Fruit fly (Drosophila melanogaster) whole organism, embryonic: ENCODE measurements around the gene ATPsynD.

Experiments used
- CG10431 ChIP-seq: fragments of 200-800 bp; sonication (Bioruptor generic); optimal IDR thresholded peaks from 3 replicates; lab custom pipeline; 2018; ENCODE audit warnings: missing biosample characterization, mild to moderate bottlenecking, missing genetic modification characterization
- CG12744 ChIP-seq: fragments of 200-800 bp; sonication (Bioruptor generic); optimal IDR thresholded peaks from 2 replicates; lab custom pipeline; 2016; ENCODE audit warnings: missing biosample characterization, missing genetic modification characterization
- CG34224 ChIP-seq: fragments of 200-800 bp; sonication (Bioruptor generic); IDR thresholded peaks from 3 replicates; pipeline ENCODE4 v1.3.6; 2022; ENCODE audit warnings: missing biosample characterization, missing genetic modification characterization; ENCODE audit not compliant: partially characterized antibody
- CG34422 ChIP-seq: fragments of 200-800 bp; sonication (Bioruptor generic); IDR thresholded peaks from 3 replicates; pipeline ENCODE4 v1.3.6; 2022; ENCODE audit warnings: missing biosample characterization, missing genetic modification characterization
- Dp ChIP-seq: fragments of 200-800 bp; sonication (Bioruptor generic); optimal IDR thresholded peaks from 2 replicates; lab custom pipeline; 2018; ENCODE audit warnings: missing biosample characterization, mild to moderate bottlenecking, missing genetic modification characterization, moderate library complexity
- nau ChIP-seq: fragments of 200-800 bp; sonication (Bioruptor generic); optimal IDR thresholded peaks from 3 replicates; lab custom pipeline; 2017; ENCODE audit warnings: missing biosample characterization, mild to moderate bottlenecking, missing genetic modification characterization, missing genetic modification reagents
- odd ChIP-seq: fragments of 200-800 bp; sonication (Bioruptor generic); optimal IDR thresholded peaks from 2 replicates; lab custom pipeline; 2017; ENCODE audit warnings: missing biosample characterization, mild to moderate bottlenecking, missing genetic modification characterization

- TF ChIP-seq CG10431 (GFP tag; lab: Kevin White, UChicago) (no peak), CG34422 (GFP tag; lab: Robert Waterston, UW) (no peak), CG12744 (no peak), nau (GFP tag; lab: Kevin White, UChicago) (no peak), odd (GFP tag; lab: Kevin White, UChicago) (no peak), CG34224 (no peak), Dp (GFP tag; lab: Kevin White, UChicago) (no peak)
Observed at dm6 chr3R:19098272-19098671, 3.5 kb downstream of the ATPsynD start.
